Fruit fly (Drosophila melanogaster) whole organism, adult: ENCODE data around the gene CG10237.

ENCODE experiments used
- CG11617 ChIP-seq: fragments of 200-800 bp; sonication (Bioruptor generic); optimal IDR thresholded peaks from 2 replicates; lab custom pipeline; 2017; ENCODE audit warnings: mild to moderate bottlenecking, missing biosample characterization, missing genetic modification reagents, missing genetic modification characterization
- CG12768 ChIP-seq: fragments of 200-800 bp; sonication (Bioruptor generic); optimal IDR thresholded peaks from 2 replicates; lab custom pipeline; 2017; ENCODE audit warnings: missing biosample characterization, missing genetic modification characterization, mild to moderate bottlenecking, moderate library complexity, missing genetic modification reagents
- CG14711 ChIP-seq: fragments of 200-800 bp; sonication (Bioruptor generic); optimal IDR thresholded peaks from 2 replicates; lab custom pipeline; 2018; ENCODE audit warnings: missing biosample characterization, mild to moderate bottlenecking, missing genetic modification characterization, moderate library complexity
- CG1620 ChIP-seq: fragments of 200-800 bp; sonication (Bioruptor generic); optimal IDR thresholded peaks from 2 replicates; lab custom pipeline; 2016; ENCODE audit warnings: missing biosample characterization, missing genetic modification characterization
- CG33017 ChIP-seq: fragments of 200-800 bp; sonication (Bioruptor generic); optimal IDR thresholded peaks from 2 replicates; lab custom pipeline; 2018; ENCODE audit warnings: missing biosample characterization, mild to moderate bottlenecking, missing genetic modification characterization, moderate library complexity
- CG5204 ChIP-seq: fragments of 200-800 bp; sonication (Bioruptor generic); optimal IDR thresholded peaks from 2 replicates; lab custom pipeline; 2016; ENCODE audit warnings: missing biosample characterization, missing genetic modification characterization
- CG7045 ChIP-seq: fragments of 200-800 bp; sonication (Bioruptor generic); optimal IDR thresholded peaks from 2 replicates; lab custom pipeline; 2017; ENCODE audit warnings: missing biosample characterization, mild to moderate bottlenecking, missing genetic modification characterization
- CG7101 ChIP-seq: fragments of 200-800 bp; sonication (Bioruptor generic); optimal IDR thresholded peaks from 2 replicates; lab custom pipeline; 2018; ENCODE audit warnings: missing biosample characterization, mild to moderate bottlenecking, missing genetic modification characterization, moderate library complexity
- Clk ChIP-seq: fragments of 200-800 bp; sonication (Bioruptor generic); optimal IDR thresholded peaks from 2 replicates; lab custom pipeline; 2017; ENCODE audit warnings: missing biosample characterization, missing genetic modification characterization
- Crg-1 ChIP-seq: fragments of 200-800 bp; sonication (Bioruptor generic); optimal IDR thresholded peaks from 2 replicates; lab custom pipeline; 2016; ENCODE audit warnings: missing biosample characterization, missing genetic modification characterization
- Hr96 ChIP-seq: fragments of 200-800 bp; sonication (Bioruptor generic); optimal IDR thresholded peaks from 2 replicates; lab custom pipeline; 2016; ENCODE audit warnings: missing biosample characterization, missing genetic modification characterization
- Mnt ChIP-seq: fragments of 200-800 bp; sonication (Bioruptor generic); optimal IDR thresholded peaks from 2 replicates; lab custom pipeline; 2016; ENCODE audit warnings: missing biosample characterization, mild to moderate bottlenecking, missing genetic modification characterization
- bab1 ChIP-seq: fragments of 200-800 bp; sonication (Bioruptor generic); optimal IDR thresholded peaks from 3 replicates; lab custom pipeline; 2019; ENCODE audit warnings: missing biosample characterization, mild to moderate bottlenecking, missing genetic modification characterization, moderate library complexity
- cic ChIP-seq: fragments of 200-800 bp; sonication (Bioruptor generic); optimal IDR thresholded peaks from 2 replicates; lab custom pipeline; 2017; ENCODE audit warnings: missing biosample characterization, mild to moderate bottlenecking, missing genetic modification characterization, moderate library complexity
- cnc ChIP-seq, 2 experiments: fragments of >200 bp; optimal IDR thresholded peaks; 2 replicates each; lab custom pipeline; 2017
- kay ChIP-seq: fragments of 200-800 bp; sonication (Bioruptor generic); peaks from one replicate; lab custom pipeline; 2016; ENCODE audit warnings: missing biosample characterization, missing genetic modification characterization, borderline replicate concordance
- ovo ChIP-seq: fragments of 200-800 bp; sonication (Bioruptor generic); optimal IDR thresholded peaks from 2 replicates; lab custom pipeline; 2016; ENCODE audit warnings: missing biosample characterization, missing genetic modification characterization
- pad ChIP-seq: fragments of 200-800 bp; sonication (Bioruptor generic); optimal IDR thresholded peaks from 3 replicates; lab custom pipeline; 2017; ENCODE audit warnings: missing biosample characterization, missing genetic modification characterization, mild to moderate bottlenecking, moderate library complexity, missing genetic modification reagents
- tj ChIP-seq: fragments of 200-800 bp; sonication (Bioruptor generic); optimal IDR thresholded peaks from 3 replicates; lab custom pipeline; 2017; ENCODE audit warnings: missing biosample characterization, mild to moderate bottlenecking, missing genetic modification characterization, moderate library complexity
- toe ChIP-seq: fragments of 200-800 bp; sonication (Bioruptor generic); optimal IDR thresholded peaks from 2 replicates; lab custom pipeline; 2016; ENCODE audit warnings: missing biosample characterization, missing genetic modification characterization

The CG10237 gene

DNA sequence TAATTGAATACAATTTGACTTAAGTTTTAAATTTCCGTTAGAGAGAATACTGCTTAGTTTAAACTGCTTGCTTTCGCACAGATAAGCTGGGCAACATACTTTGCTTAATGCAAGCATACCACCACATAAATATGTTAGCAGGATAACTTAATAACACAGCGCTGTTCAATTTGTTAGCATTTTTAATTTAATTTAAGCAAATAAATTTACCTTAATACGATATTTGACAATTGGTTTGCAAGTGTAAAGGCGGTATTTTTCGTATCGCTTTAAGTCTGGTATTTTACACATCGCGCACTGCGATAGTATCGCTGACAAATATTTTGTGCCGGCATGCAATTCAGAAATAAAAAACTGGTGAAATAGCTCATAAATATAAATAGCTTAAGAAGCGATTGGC lies 12.2 kb downstream of the CG10237 start, which contains the start of gene RtcB:
Gene RtcB (plus strand): TSS at position 301 of the 400 bp plus-strand sequence.
- TF ChIP-seq CG7045 (GFP tag; lab: Kevin White, UChicago) (no peak), tj (GFP tag; lab: Kevin White, UChicago) (peak; percentile 60), pad (no peak), bab1 (GFP tag; lab: Kevin White, UChicago) (peak; percentile 0), cic (no peak)

- TF ChIP-seq CG7045 (GFP tag; lab: Kevin White, UChicago) (no peak), cic (peak; percentile 40)
Observed at dm6 chr2L:19429731-19430130, 12.8 kb downstream of the CG10237 start.

- no peak for TF ChIP-seq ovo (GFP tag; lab: Kevin White, UChicago)
- peak; percentile 90 for TF ChIP-seq kay (GFP tag; lab: Kevin White, UChicago)
- peak; percentile 33 for TF ChIP-seq bab1 (GFP tag; lab: Kevin White, UChicago)
- no peak for TF ChIP-seq CG12768 (GFP tag; lab: Kevin White, UChicago)
- no peak for TF ChIP-seq Clk
- no peak for TF ChIP-seq Hr96 (GFP tag; lab: Kevin White, UChicago)
- peak; percentile 46 for TF ChIP-seq cic
- no peak for TF ChIP-seq cnc (optimal IDR thresholded peaks at IDR 0.05; lab: Kevin White, UChicago)
- TF ChIP-seq tj (GFP tag; lab: Kevin White, UChicago) = peak; percentile 75
- TF ChIP-seq CG11617 (GFP tag; lab: Kevin White, UChicago) = no peak
- no peak for TF ChIP-seq CG7101
- TF ChIP-seq toe (GFP tag; lab: Kevin White, UChicago) = no peak
- peak; percentile 58 for TF ChIP-seq Mnt (GFP tag; lab: Kevin White, UChicago)
- TF ChIP-seq CG14711 (tag; lab: Kevin White, UChicago) = no peak
- peak; percentile 13 for TF ChIP-seq CG33017 (tag; lab: Kevin White, UChicago)
- TF ChIP-seq Crg-1 = no peak
- TF ChIP-seq CG5204 (GFP tag; lab: Kevin White, UChicago) = no peak
- TF ChIP-seq pad = no peak
- TF ChIP-seq CG7045 (GFP tag; lab: Kevin White, UChicago) = no peak
- TF ChIP-seq CG1620 (GFP tag; lab: Kevin White, UChicago) = no peak
Observed at dm6 chr2L:19426330-19426781, 16.2 kb downstream of the CG10237 start, which contains the start of gene Pax. Gene Pax (minus strand): TSS chr2L:19426596.

dm6 chr2L:19425765-19426329 lies 16.7 kb downstream of the CG10237 start:
- TF ChIP-seq CG14711 (tag; lab: Kevin White, UChicago) (peak; percentile 69), CG7101 (peak; percentile 73), CG33017 (tag; lab: Kevin White, UChicago) (peak; percentile 61), pad (peak; percentile 7), cnc (optimal IDR thresholded peaks at IDR 0.05; lab: Kevin White, UChicago) (no peak), CG7045 (GFP tag; lab: Kevin White, UChicago) (peak; percentile 32), Hr96 (GFP tag; lab: Kevin White, UChicago) (no peak), CG5204 (GFP tag; lab: Kevin White, UChicago) (peak; percentile 10), Crg-1 (peak; percentile 7), kay (GFP tag; lab: Kevin White, UChicago) (peak; percentile 61)

- TF ChIP-seq pad (no peak), Hr96 (GFP tag; lab: Kevin White, UChicago) (no peak), Clk (no peak), tj (GFP tag; lab: Kevin White, UChicago) (peak; percentile 97)
Observed at dm6 chr2L:19425105-19425504, 17.4 kb downstream of the CG10237 start.

DNA sequence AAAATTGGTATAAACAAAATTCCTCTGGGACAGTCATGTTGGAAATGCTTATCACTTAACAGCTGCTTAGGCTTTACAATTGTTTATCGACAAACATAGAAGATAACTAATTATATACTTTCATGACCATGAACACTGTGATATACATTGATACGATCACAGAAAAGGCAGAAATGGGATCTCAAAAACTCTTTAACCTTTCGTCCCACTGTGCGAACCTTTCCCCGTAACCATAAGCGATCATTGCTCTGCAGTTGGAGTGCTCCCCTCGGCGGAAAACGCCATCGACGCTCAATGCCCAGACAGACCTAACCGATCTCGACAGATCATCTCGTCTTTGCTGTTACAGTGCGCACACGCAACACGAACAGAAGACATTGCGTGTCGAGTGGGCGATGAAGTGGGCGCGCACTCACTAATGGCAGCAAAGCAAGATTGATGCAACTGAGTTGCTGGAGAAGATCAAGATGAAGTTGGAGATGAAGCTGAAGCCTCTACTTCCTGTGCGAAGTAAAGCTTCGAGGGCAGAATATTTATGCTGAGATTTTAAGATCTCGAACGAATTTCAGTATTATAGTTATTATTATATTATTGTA lies 18.1 kb downstream of the CG10237 start:
- TF ChIP-seq CG11617 (GFP tag; lab: Kevin White, UChicago) (no peak), pad (no peak), ovo (GFP tag; lab: Kevin White, UChicago) (no peak), CG12768 (GFP tag; lab: Kevin White, UChicago) (no peak), Mnt (GFP tag; lab: Kevin White, UChicago) (no peak), Clk (no peak), CG5204 (GFP tag; lab: Kevin White, UChicago) (no peak), toe (GFP tag; lab: Kevin White, UChicago) (no peak), cnc (optimal IDR thresholded peaks at IDR 0.05; lab: Kevin White, UChicago) (no peak), CG7045 (GFP tag; lab: Kevin White, UChicago) (no peak), kay (GFP tag; lab: Kevin White, UChicago) (no peak), CG14711 (tag; lab: Kevin White, UChicago) (no peak), tj (GFP tag; lab: Kevin White, UChicago) (no peak), bab1 (GFP tag; lab: Kevin White, UChicago) (no peak), Crg-1 (no peak), CG1620 (GFP tag; lab: Kevin White, UChicago) (no peak), cic (no peak), CG7101 (no peak), Hr96 (GFP tag; lab: Kevin White, UChicago) (no peak)
